Worm (Caenorhabditis elegans) whole organism, L4/young adult: ENCODE data around the gene D1069.3.

ENCODE experiments used
- W03F9.2 ChIP-seq: fragments of 150-350 bp; optimal IDR thresholded peaks from 2 replicates; lab custom pipeline; 2014; ENCODE audit warnings: missing biosample characterization, missing genetic modification characterization
- dao-5 ChIP-seq: sonication (generic microtip); optimal IDR thresholded peaks from 2 replicates; lab custom pipeline; 2016; ENCODE audit warnings: missing genotype, missing genetic modification characterization, moderate library complexity, missing compliant biosample characterization
- him-1 ChIP-seq: sonication (generic microtip); optimal IDR thresholded peaks from 2 replicates; lab custom pipeline; 2016; ENCODE audit warnings: missing genotype, missing genetic modification reagents, missing genetic modification characterization, missing compliant biosample characterization

The D1069.3 gene

DNA sequence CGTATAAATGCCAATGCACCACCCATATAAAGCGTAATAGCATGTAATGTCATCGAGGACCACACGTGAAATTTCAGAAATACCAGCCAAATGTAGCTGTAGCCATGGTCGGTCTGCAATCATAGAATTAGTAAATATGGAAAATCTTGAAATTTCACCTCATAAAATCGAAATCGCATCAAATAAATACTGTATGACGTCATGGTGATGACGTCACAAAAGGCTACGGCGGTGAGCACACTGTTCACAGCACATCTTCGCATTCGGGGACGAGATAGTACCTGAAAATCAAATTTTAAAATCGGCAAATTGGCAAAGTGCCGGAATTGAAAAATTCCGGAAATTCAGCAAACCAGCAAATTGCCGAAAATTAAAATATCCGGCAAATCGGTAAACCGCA lies 2.1 kb upstream of the D1069.3 start:
- TF ChIP-seq him-1 (tag; lab: Kevin White, UChicago) (no peak), W03F9.2 (tag; lab: Kevin White, UChicago) (no peak), dao-5 (no peak)

DNA sequence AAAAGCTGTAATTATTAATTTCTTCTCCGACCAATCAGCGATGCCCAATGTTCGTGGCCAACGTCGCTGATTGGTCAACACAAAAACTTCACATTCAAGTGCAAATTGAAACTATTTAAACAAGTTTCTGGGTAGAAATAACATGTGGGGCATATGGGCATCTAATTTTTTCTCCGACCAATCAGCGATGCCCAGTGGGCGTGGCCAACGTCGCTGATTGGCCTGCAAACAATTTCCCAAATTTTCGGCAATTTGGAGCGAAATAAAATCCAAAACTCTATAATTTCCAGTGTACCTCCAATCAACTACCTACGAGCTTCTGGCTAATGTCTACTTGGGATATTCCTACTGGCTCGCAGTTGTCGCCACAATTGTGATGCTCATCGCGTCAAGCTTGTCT lies 6.4 kb downstream of the D1069.3 start:
- TF ChIP-seq him-1 (tag; lab: Kevin White, UChicago) (no peak), dao-5 (no peak), W03F9.2 (tag; lab: Kevin White, UChicago) (no peak)

DNA sequence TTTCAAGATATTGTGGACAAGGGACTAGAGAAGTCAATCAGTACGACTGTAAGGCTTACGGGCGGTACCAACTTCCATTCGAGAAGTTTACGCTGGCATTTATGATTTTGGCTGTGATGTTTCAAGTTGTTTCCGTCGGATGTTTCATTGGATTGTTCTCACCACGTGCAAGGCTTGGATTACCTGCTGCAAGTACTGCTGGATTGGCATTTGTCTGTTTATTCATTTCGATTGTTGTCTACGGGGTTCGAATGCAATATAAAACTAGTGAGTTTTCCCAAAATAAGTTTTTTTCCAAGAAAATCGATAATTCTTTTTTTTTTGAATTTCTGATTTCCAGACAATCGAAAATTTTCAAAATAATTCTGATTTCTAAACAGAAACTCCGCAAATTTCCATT lies 7.0 kb downstream of the D1069.3 start:
- no peak for TF ChIP-seq W03F9.2 (tag; lab: Kevin White, UChicago)
- no peak for TF ChIP-seq dao-5
- TF ChIP-seq him-1 (tag; lab: Kevin White, UChicago), result no peak

DNA sequence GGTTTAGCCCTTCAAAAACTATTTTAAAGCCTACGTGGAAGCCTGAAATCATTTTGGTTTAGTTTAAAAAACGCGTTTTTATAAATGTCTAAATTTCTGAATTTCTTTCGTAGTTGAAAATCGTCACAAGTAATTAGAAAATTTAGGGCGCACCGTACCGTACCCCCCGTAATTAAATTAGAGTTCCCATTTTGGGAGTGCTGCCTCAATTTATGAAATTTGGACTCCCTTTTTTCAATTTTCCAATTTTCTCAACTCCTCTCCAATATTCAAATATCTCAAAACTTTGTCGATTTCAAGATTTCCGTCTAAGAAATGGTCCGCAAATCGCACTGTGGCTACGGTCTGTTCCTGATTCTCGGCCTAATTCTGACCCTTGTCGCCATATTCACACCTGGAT lies 7.5 kb downstream of the D1069.3 start, which contains the start of gene clc-31:
Gene clc-31 (plus strand): TSS at position 301 of the 400 bp plus-strand sequence.
- TF ChIP-seq dao-5, result no peak
- TF ChIP-seq him-1 (tag; lab: Kevin White, UChicago), result no peak

DNA sequence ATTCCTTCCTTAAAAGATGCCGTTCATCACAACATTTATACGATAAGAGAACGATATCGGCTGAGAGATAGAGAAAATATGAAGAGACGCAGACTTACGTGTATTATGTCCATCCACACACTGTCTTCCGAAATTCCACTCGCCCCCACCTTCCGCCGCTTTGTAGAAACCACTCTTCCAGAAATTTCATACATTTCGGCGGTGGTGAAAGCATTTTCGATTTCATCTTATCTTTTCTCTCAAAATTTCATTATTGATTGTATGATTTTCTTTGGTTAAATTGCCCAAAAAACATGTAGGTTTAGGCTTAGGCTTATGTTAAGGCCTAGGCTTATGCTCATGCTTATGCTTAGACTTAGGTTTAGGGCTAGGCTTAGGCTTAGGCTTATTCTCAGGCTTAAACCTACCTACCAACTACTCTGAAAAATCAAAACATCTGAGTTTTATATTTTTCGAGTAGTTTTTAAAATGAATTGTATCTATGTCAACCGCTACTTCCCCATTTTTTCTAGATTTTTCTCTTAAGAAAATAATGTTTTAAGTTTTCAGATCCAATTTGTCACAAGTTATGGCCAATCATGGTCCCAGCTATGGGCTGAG lies 10.4 kb downstream of the D1069.3 start, which contains the start of gene cpn-2:
Gene cpn-2 (plus strand): TSS at position 550 of the 600 bp plus-strand sequence.
- no peak for TF ChIP-seq him-1 (tag; lab: Kevin White, UChicago)
- TF ChIP-seq W03F9.2 (tag; lab: Kevin White, UChicago), result no peak
- no peak for TF ChIP-seq dao-5

DNA sequence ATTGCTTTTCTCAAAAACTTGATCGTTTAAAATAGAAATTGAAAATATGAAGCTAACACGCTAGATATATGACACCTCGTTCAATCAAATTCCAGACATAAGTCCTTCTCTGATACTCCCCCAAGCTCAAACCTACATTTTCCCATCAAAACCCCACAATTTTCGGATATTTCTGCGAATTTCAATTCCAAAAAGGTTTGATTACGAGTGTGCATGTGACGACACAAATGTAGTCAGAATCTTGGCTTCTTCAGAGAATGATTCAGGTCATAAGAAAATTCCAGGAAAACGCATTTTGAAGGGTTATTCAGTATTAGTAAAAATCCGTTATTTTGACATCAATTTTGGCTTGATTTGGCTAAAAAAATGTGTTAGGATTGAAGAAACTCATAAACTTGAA lies 12.9 kb downstream of the D1069.3 start:
- TF ChIP-seq him-1 (tag; lab: Kevin White, UChicago), result no peak
- TF ChIP-seq W03F9.2 (tag; lab: Kevin White, UChicago), result no peak
- no peak for TF ChIP-seq dao-5

DNA sequence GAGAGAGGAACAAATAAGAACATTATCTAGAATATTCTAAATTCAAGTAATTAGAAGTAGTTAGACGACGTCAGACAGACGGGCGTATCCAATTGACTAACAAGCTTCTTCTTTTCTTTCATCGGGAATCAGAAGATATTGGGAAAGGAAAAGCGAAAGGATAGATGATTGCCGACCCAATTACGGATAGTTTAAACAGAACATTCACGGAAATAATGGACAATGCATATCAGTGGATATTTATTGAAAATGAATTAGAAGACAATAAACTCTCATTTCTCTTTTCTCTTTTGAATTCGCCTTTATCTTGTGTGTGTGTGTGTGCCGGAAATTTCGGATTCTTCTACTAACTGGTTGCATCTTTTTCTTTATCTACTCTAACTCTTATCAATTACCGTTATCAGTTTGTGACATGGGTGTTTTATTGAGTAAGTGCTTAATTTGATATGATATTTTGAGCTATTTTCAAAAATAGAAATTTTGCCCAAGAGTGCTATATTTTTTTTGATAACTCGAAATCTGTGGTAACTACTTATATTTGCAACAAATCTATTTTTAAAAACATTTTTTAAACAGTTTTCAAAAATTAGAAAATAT lies 13.7 kb downstream of the D1069.3 start:
- TF ChIP-seq him-1 (tag; lab: Kevin White, UChicago), result no peak
- TF ChIP-seq W03F9.2 (tag; lab: Kevin White, UChicago), result no peak
- no peak for TF ChIP-seq dao-5

DNA sequence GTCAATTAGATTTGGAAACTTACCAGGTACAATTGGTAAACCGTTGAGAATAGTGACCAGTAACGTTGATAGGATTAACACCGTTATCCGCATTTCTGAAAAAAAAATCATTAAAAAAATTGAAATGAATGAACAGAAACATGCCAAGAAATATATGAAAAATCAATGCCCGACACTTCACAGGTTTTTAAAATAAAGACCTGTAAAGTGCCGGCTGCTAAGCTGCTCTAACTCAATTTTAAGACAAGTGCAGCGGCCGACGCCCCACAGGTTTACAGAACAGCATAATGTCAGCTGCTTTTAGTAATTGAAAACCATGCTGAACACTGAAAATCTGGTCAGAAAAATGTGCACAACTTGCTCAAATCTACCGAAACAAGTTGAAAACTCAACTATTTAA lies 15.3 kb downstream of the D1069.3 start, which contains the start of gene cbn-1:
Gene cbn-1 (minus strand): TSS at position 101 of the 400 bp plus-strand sequence.
- TF ChIP-seq him-1 (tag; lab: Kevin White, UChicago), result no peak
- TF ChIP-seq W03F9.2 (tag; lab: Kevin White, UChicago), result no peak
- no peak for TF ChIP-seq dao-5

DNA sequence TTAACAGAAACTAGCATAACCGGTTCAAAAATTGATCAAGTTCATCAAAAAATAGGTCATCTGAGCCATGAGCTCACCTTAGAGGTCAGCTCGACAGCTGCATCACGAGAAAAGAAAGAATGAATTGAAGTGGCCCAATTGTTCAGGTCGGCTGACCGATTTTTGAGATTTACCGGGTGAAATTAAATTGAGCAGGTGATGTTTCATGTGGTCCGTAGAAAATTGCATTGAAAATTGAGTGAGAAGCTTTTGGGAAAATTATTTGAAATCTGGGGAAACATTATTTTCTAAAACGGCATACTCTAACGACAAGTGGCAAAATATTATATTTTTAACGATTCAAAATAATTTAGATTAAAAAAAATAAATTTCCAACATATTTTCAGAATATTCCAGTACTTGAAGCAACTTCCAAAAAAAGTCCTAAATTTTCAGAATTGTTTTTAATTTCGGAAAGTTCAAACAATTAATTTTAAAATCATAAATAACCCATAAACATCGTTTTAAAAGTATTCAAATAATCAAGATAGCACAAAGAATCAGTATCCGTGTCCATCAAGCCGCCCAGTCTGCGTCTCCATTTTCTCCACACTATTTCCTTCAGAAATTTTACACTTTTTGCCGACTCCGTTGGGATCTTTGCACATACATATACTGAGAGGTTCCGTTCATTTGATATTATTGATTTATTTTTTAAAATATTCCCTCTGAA lies 21.9 kb downstream of the D1069.3 start, which contains the start of gene sgcb-1:
Gene sgcb-1 (plus strand): TSS at position 662 of the 712 bp plus-strand sequence.
- TF ChIP-seq dao-5 (no peak), him-1 (tag; lab: Kevin White, UChicago) (no peak), W03F9.2 (tag; lab: Kevin White, UChicago) (no peak)

DNA sequence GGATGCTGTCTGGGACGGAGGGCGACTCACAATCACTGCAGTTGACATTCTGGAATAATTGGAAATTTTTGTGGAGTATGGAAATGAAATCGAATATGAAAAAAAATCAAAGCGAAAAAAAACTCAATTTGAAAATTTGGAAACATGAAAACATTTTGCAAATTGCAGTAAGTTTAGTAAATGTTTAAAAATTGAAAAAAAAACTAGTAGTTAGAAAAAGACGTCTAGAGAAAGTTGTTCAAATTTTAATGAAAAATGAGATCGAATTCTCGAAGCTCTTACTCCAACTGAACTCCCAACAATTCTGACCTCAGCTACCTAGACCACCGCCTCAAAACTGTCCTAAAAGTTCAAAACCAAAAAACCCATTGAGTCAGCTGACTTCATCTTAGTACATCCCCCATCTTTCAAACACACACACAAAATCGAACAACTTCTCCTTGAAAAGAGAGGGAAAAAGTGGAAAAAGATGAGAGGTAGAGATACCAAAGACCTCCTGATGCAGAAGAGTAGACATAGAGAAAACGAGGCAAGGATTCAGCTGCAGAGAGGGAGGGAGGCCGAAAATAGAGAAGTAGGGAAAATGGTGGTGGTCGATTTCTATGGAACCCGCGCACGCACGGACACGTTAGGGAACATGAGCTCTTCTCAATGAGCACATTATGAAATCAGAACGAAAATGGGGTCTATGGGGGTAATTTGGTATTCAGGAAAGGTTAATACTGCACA lies 24.5 kb downstream of the D1069.3 start, which contains the start of gene K01A2.10:
Gene K01A2.10 (minus strand): TSS at position 51 of the 729 bp plus-strand sequence.
- no peak for TF ChIP-seq dao-5
- TF ChIP-seq W03F9.2 (tag; lab: Kevin White, UChicago), result no peak
- TF ChIP-seq him-1 (tag; lab: Kevin White, UChicago), result no peak

DNA sequence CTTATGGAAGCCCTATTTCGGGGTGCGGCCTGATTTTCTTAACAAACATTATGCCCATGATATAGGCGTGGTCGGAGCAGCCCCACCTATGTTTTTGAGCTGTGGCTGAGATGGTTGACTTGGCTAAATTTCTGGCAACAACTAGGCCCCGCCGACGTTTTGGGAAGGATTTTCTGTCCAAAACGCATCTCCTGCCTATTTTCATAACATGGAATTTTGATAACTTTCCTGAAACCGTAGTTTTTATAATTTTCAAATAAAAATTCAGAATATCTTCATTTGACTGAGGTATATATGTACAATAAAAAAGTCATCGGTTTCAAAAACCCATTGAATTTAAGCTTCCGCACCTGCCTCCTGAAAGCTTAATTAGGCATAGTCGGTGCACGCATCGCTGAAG lies 26.5 kb downstream of the D1069.3 start:
- TF ChIP-seq him-1 (tag; lab: Kevin White, UChicago), result no peak
- TF ChIP-seq dao-5, result no peak
- TF ChIP-seq W03F9.2 (tag; lab: Kevin White, UChicago), result no peak

DNA sequence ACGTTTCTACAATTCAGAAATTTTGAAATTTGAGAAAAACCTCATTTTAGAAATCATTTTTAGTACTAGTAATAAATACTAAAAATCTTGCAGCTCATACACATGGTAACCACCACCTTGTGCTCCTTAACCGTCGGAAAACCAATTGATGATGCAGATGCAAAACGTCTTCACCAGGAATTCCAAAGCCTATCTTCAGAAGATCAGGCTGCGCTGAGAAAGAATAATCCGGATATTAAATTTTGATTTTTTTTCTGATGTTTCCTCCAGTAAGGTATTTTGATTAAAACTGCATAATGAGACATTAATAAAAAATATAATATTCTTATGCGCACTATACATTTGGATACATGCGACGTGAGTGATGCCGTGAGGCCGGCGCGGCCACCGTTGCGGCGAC lies 26.9 kb downstream of the D1069.3 start:
- TF ChIP-seq him-1 (tag; lab: Kevin White, UChicago) (no peak), dao-5 (no peak), W03F9.2 (tag; lab: Kevin White, UChicago) (no peak)

DNA sequence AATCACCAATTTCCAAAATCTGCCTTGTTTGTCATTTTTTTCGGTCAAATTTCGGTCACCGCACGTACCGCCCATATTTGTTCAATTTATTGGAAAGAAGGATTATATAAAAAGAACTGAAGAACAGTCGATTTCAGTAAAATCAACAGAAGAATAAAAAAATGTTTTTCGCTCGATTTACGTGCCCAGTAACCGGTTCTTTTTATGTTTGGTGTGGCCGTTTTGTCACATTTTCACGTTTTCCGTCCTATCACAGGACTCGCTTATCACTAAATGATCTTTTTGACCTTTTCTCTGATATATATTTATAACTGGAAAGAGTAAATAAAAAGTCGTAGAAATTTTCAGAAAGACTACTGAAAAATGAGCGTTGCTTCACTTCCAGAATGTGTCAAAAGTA lies 28.2 kb downstream of the D1069.3 start, which contains the start of gene far-7:
Gene far-7 (plus strand): TSS at position 331 of the 400 bp plus-strand sequence.
- TF ChIP-seq W03F9.2 (tag; lab: Kevin White, UChicago) (no peak), him-1 (tag; lab: Kevin White, UChicago) (no peak), dao-5 (no peak)
